Worm (Caenorhabditis elegans): ENCODE data around the gene cest-25.

- TF ChIP-seq lsy-27 (tag; optimal IDR thresholded peaks at IDR 0.05; ENCODE audit: borderline replicate concordance, insufficient read depth) (no peak), tlf-1 (GFP tag; optimal IDR thresholded peaks at IDR 0.05) (no peak), Y95B8A.8 (GFP tag; IDR thresholded peaks at IDR 0.05) (no peak), Y53F4B.3 (GFP tag; IDR thresholded peaks at IDR 0.05) (no peak), T07F8.4 (tag; optimal IDR thresholded peaks at IDR 0.05) (no peak), aptf-2 (GFP tag; conservative IDR thresholded peaks at IDR 0.05) (no peak), nhr-80 (tag; optimal IDR thresholded peaks at IDR 0.05) (no peak)
Observed at ce11 chrIII:2778655-2779054, 39.3 kb upstream of the cest-25 start, which contains the start of gene laf-1.
